Worm (Caenorhabditis elegans) whole organism, L4/young adult: Measurements from ENCODE around the gene fbxa-157.

Experiments used
- W03F9.2 ChIP-seq: fragments of 150-350 bp; optimal IDR thresholded peaks from 2 replicates; lab custom pipeline; 2014; ENCODE audit warnings: missing biosample characterization, missing genetic modification characterization
- dao-5 ChIP-seq: sonication (generic microtip); optimal IDR thresholded peaks from 2 replicates; lab custom pipeline; 2016; ENCODE audit warnings: missing genotype, missing genetic modification characterization, moderate library complexity, missing compliant biosample characterization
- him-1 ChIP-seq: sonication (generic microtip); optimal IDR thresholded peaks from 2 replicates; lab custom pipeline; 2016; ENCODE audit warnings: missing genotype, missing genetic modification reagents, missing genetic modification characterization, missing compliant biosample characterization

ce11 chrV:17921423-17921822 is 21.8 kb downstream of the fbxa-157 start, which contains the start of gene E01B7.2:
- TF ChIP-seq dao-5 (no peak), W03F9.2 (peak; percentile 26), him-1 (tag; lab: Kevin White, UChicago) (no peak)
